Worm (Caenorhabditis elegans): Measurements from ENCODE around the gene K08E4.2.

Gene K08E4.2

ce11 chrIV:12031003-12031402 is 25.5 kb downstream of the K08E4.2 start, which contains the start of the genes T12G3.6 and mrpl-51:
Gene T12G3.6, minus strand, starts transcription at chrIV:12031271.
Gene mrpl-51, plus strand, starts transcription at chrIV:12031324.
- TF ChIP-seq unc-62 (GFP tag; optimal IDR thresholded peaks at IDR 0.05) = no peak

ce11 chrIV:12029722-12030182 is 26.7 kb downstream of the K08E4.2 start, which contains the start of gene T12G3.11:
Gene T12G3.11, minus strand, starts transcription at chrIV:12029772.
- TF ChIP-seq unc-62 (GFP tag; optimal IDR thresholded peaks at IDR 0.05) = no peak

- TF ChIP-seq unc-62 (GFP tag; optimal IDR thresholded peaks at IDR 0.05) = no peak
Observed at ce11 chrIV:12029074-12029473, 27.4 kb downstream of the K08E4.2 start, which contains the start of gene tgn-38. Gene tgn-38, minus strand, starts transcription at chrIV:12029174.

ce11 chrIV:12021360-12021759 is 35.1 kb downstream of the K08E4.2 start:
- TF ChIP-seq unc-62 (GFP tag; optimal IDR thresholded peaks at IDR 0.05) = no peak

- TF ChIP-seq unc-62 (GFP tag; optimal IDR thresholded peaks at IDR 0.05) = no peak
Observed at ce11 chrIV:12018920-12019319, 37.5 kb downstream of the K08E4.2 start.

- no peak for TF ChIP-seq unc-62 (GFP tag; optimal IDR thresholded peaks at IDR 0.05)
Observed at ce11 chrIV:12015586-12015985, 40.9 kb downstream of the K08E4.2 start, which contains the start of gene lips-6. Gene lips-6, minus strand, starts transcription at chrIV:12015686.

- TF ChIP-seq unc-62 (GFP tag; optimal IDR thresholded peaks at IDR 0.05) = no peak
Observed at ce11 chrIV:12013120-12013519, 43.3 kb downstream of the K08E4.2 start, which contains the start of gene spe-17. Gene spe-17, plus strand, starts transcription at chrIV:12013420.

ce11 chrIV:12012439-12013003 is 43.9 kb downstream of the K08E4.2 start:
- no peak for TF ChIP-seq unc-62 (GFP tag; optimal IDR thresholded peaks at IDR 0.05)

- no peak for TF ChIP-seq unc-62 (GFP tag; optimal IDR thresholded peaks at IDR 0.05)
Observed at ce11 chrIV:12010859-12011258, 45.6 kb downstream of the K08E4.2 start, which contains the start of the genes ZK617.26 and unc-22. Gene ZK617.26, minus strand, starts transcription at chrIV:12010959. Gene unc-22, minus strand, starts transcription at chrIV:12011007.

- no peak for TF ChIP-seq unc-62 (GFP tag; optimal IDR thresholded peaks at IDR 0.05)
Observed at ce11 chrIV:12010377-12010776, 46.1 kb downstream of the K08E4.2 start.

- TF ChIP-seq unc-62 (GFP tag; optimal IDR thresholded peaks at IDR 0.05) = no peak
Observed at ce11 chrIV:12009046-12009674, 47.3 kb downstream of the K08E4.2 start.

Data from whole organism, dauer.